Worm (Caenorhabditis elegans) whole organism, late embryonic: Measurements from ENCODE around the gene irld-11.

ENCODE experiments used
- F13H6.1 ChIP-seq: sonication (generic microtip); optimal IDR thresholded peaks from 2 replicates; lab custom pipeline; 2016; ENCODE audit warnings: missing genetic modification characterization, missing compliant biosample characterization
- T23F11.4 ChIP-seq: fragments of 200-800 bp; sonication (Bioruptor generic); optimal IDR thresholded peaks from 2 replicates; lab custom pipeline; 2018; ENCODE audit warnings: mild to moderate bottlenecking, missing genetic modification characterization, missing compliant biosample characterization
- Y22D7AL.16 ChIP-seq: sonication (generic microtip); optimal IDR thresholded peaks from 2 replicates; lab custom pipeline; 2016; ENCODE audit warnings: missing genetic modification characterization, missing compliant biosample characterization
- ahr-1 ChIP-seq: sonication (generic microtip); optimal IDR thresholded peaks from 2 replicates; lab custom pipeline; 2016; ENCODE audit warnings: missing genetic modification characterization, missing compliant biosample characterization
- ama-1 ChIP-seq: fragments of 150-350 bp; optimal IDR thresholded peaks from 2 replicates; lab custom pipeline; 2014
- ceh-18 ChIP-seq: sonication (generic microtip); optimal IDR thresholded peaks from 2 replicates; lab custom pipeline; 2016; ENCODE audit warnings: missing genetic modification characterization, missing compliant biosample characterization
- ceh-2 ChIP-seq: sonication (generic microtip); optimal IDR thresholded peaks from 2 replicates; lab custom pipeline; 2016; ENCODE audit warnings: missing genotype, missing genetic modification characterization, missing compliant biosample characterization
- ceh-22 ChIP-seq: sonication (generic microtip); optimal IDR thresholded peaks from 2 replicates; lab custom pipeline; 2017; ENCODE audit warnings: missing biosample characterization, missing genetic modification characterization
- ceh-31 ChIP-seq: sonication (generic microtip); optimal IDR thresholded peaks from 2 replicates; lab custom pipeline; 2016; ENCODE audit warnings: missing genetic modification characterization, missing compliant biosample characterization
- ceh-45 ChIP-seq: fragments of 200-800 bp; sonication (Bioruptor generic); IDR thresholded peaks from 2 replicates; pipeline ENCODE4 v1.3.6; 2022; ENCODE audit warnings: missing genetic modification reagents, missing genetic modification characterization, missing compliant biosample characterization
- ceh-6 ChIP-seq: fragments of 200-800 bp; sonication (Bioruptor generic); optimal IDR thresholded peaks from 2 replicates; lab custom pipeline; 2018; ENCODE audit warnings: mild to moderate bottlenecking, missing genetic modification characterization, missing compliant biosample characterization
- dve-1 ChIP-seq: sonication (generic microtip); optimal IDR thresholded peaks from 2 replicates; lab custom pipeline; 2017; ENCODE audit warnings: antibody characterized with exemption, mild to moderate bottlenecking, missing genetic modification characterization, missing compliant biosample characterization
- elt-2 ChIP-seq: sonication (generic microtip); optimal IDR thresholded peaks from 2 replicates; lab custom pipeline; 2016; ENCODE audit warnings: missing genetic modification reagents, missing genetic modification characterization, missing compliant biosample characterization
- elt-4 ChIP-seq: sonication (generic microtip); optimal IDR thresholded peaks from 2 replicates; lab custom pipeline; 2016; ENCODE audit warnings: missing genetic modification characterization, missing compliant biosample characterization
- ets-4 ChIP-seq: sonication (generic microtip); optimal IDR thresholded peaks from 2 replicates; lab custom pipeline; 2016; ENCODE audit warnings: missing genetic modification characterization, missing compliant biosample characterization
- fax-1 ChIP-seq: sonication (generic microtip); optimal IDR thresholded peaks from 2 replicates; lab custom pipeline; 2016; ENCODE audit warnings: missing genotype, missing genetic modification characterization, missing compliant biosample characterization
- gmeb-2 ChIP-seq: sonication (generic microtip); optimal IDR thresholded peaks from 2 replicates; lab custom pipeline; 2016; ENCODE audit warnings: missing genetic modification characterization, inconsistent platforms, missing compliant biosample characterization
- hlh-15 ChIP-seq: sonication (generic microtip); optimal IDR thresholded peaks from 2 replicates; lab custom pipeline; 2016; ENCODE audit warnings: missing genetic modification characterization, missing compliant biosample characterization
- hlh-8 ChIP-seq: sonication (generic microtip); optimal IDR thresholded peaks from 2 replicates; lab custom pipeline; 2016; ENCODE audit warnings: missing genotype, missing genetic modification characterization, missing compliant biosample characterization
- nfya-1 ChIP-seq: sonication (generic microtip); optimal IDR thresholded peaks from 2 replicates; lab custom pipeline; 2017; ENCODE audit warnings: missing genetic modification characterization, mild to moderate bottlenecking, missing compliant biosample characterization, antibody characterized with exemption, moderate library complexity
- nhr-11 ChIP-seq: fragments of 150-350 bp; optimal IDR thresholded peaks from 2 replicates; lab custom pipeline; 2014; ENCODE audit warnings: missing biosample characterization, missing genetic modification characterization
- npax-4 ChIP-seq: sonication (generic microtip); optimal IDR thresholded peaks from 2 replicates; lab custom pipeline; 2016; ENCODE audit warnings: missing genetic modification characterization, missing compliant biosample characterization
- pax-1 ChIP-seq: fragments of 150-350 bp; optimal IDR thresholded peaks from 2 replicates; lab custom pipeline; 2014; ENCODE audit warnings: missing biosample characterization, missing genetic modification characterization
- pha-2 ChIP-seq: sonication (generic microtip); optimal IDR thresholded peaks from 2 replicates; lab custom pipeline; 2017; ENCODE audit warnings: mild to moderate bottlenecking, missing genetic modification characterization, missing compliant biosample characterization
- pha-4 ChIP-seq: fragments of 150-350 bp; optimal IDR thresholded peaks from 2 replicates; lab custom pipeline; 2018; ENCODE audit warnings: missing biosample characterization, missing genetic modification reagents, missing genetic modification characterization
- pros-1 ChIP-seq: fragments of 150-350 bp; optimal IDR thresholded peaks from 2 replicates; lab custom pipeline; 2014; ENCODE audit warnings: missing biosample characterization, missing genetic modification reagents, missing genetic modification characterization
- ref-2 ChIP-seq: sonication (generic microtip); optimal IDR thresholded peaks from 2 replicates; lab custom pipeline; 2016; ENCODE audit warnings: missing genetic modification characterization, missing compliant biosample characterization
- sdc-2 ChIP-seq: sonication (generic microtip); optimal IDR thresholded peaks from 2 replicates; lab custom pipeline; 2016; ENCODE audit warnings: missing genotype, missing genetic modification characterization, missing compliant biosample characterization
- sox-2 ChIP-seq: fragments of 200-800 bp; sonication (Bioruptor generic); IDR thresholded peaks from 2 replicates; pipeline ENCODE4 v1.3.6; 2022; ENCODE audit warnings: missing genetic modification reagents, missing genetic modification characterization, missing compliant biosample characterization
- sox-4 ChIP-seq: sonication (generic microtip); optimal IDR thresholded peaks from 2 replicates; lab custom pipeline; 2017; ENCODE audit warnings: mild to moderate bottlenecking, missing genetic modification characterization, inconsistent platforms, missing compliant biosample characterization
- syd-9 ChIP-seq: sonication (generic microtip); optimal IDR thresholded peaks from 2 replicates; lab custom pipeline; 2016; ENCODE audit warnings: mild to moderate bottlenecking, missing genetic modification characterization, moderate library complexity, missing compliant biosample characterization
- tbx-2 ChIP-seq: sonication (generic microtip); optimal IDR thresholded peaks from 2 replicates; lab custom pipeline; 2016; ENCODE audit warnings: missing genetic modification characterization, missing compliant biosample characterization
- ttx-3 ChIP-seq: sonication (generic microtip); optimal IDR thresholded peaks from 2 replicates; lab custom pipeline; 2016; ENCODE audit warnings: missing genetic modification reagents, missing genetic modification characterization, missing compliant biosample characterization
- unc-42 ChIP-seq: sonication (generic microtip); optimal IDR thresholded peaks from 2 replicates; lab custom pipeline; 2016; ENCODE audit warnings: missing genotype, missing genetic modification characterization, missing compliant biosample characterization

Gene irld-11

DNA sequence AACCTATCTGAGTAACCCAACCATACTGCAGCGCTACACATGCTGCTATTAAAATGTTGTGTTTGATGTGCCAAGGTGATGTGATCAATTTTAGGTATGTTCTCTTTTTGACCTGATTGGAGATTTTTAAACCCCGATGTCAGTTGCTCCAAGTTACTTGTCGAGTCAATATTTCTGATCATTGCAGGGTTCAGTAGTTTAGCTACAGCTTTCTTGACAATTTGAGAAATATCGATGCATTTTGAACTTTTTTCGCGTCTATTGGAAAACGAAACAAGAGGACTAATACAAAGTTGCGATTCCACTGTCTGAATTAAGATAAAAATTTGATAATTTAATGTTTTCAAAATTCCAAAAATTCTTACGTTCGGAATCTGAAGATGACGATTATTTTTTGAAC lies 31.5 kb upstream of the irld-11 start:
- TF ChIP-seq ahr-1 (tag; lab: Kevin White, UChicago) (no peak), hlh-15 (tag; lab: Kevin White, UChicago) (no peak), syd-9 (tag; lab: Kevin White, UChicago) (no peak), ceh-45 (GFP tag; lab: Robert Waterston, UW) (no peak), ceh-2 (no peak), pha-4 (tag; lab: Kevin White, UChicago) (no peak), ceh-6 (no peak), ceh-31 (no peak), sdc-2 (tag; lab: Kevin White, UChicago) (no peak), fax-1 (tag; lab: Kevin White, UChicago) (no peak), ttx-3 (tag; lab: Kevin White, UChicago) (no peak), ref-2 (tag; lab: Kevin White, UChicago) (no peak), T23F11.4 (GFP tag; lab: Kevin White, UChicago) (no peak), ama-1 (lab: Kevin White, UChicago) (no peak), pax-1 (tag; lab: Kevin White, UChicago) (no peak), hlh-8 (no peak)
- TF ChIP-seq, all 69 proteins: peak for 0

DNA sequence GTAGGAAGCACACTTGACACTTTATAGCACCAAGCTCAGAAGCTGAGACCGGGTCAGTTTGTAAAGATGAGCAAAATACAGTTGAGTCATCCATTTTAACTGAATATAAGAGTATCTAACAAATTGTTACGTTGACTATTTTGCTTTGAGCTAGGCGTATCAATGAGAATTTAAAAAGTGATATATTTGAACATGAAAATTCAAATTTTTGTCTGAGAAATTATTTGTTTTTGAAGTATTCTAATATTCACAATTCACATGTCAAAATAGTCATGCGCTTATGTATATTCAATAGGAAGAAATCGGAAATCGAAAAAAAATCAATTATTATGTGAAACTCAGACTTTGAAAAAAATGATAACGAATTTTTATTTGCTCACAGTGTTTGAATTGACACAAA lies 30.6 kb upstream of the irld-11 start, which contains the start of gene nhr-110:
Gene nhr-110 (minus strand): TSS at position 101 of the 400 bp plus-strand sequence.
- TF ChIP-seq sox-4 = no peak
- no peak for TF ChIP-seq unc-42 (tag; lab: Kevin White, UChicago)
- no peak for TF ChIP-seq pha-2 (tag; lab: Kevin White, UChicago)
- TF ChIP-seq tbx-2 (tag; lab: Kevin White, UChicago) = no peak
- no peak for TF ChIP-seq ceh-6

DNA sequence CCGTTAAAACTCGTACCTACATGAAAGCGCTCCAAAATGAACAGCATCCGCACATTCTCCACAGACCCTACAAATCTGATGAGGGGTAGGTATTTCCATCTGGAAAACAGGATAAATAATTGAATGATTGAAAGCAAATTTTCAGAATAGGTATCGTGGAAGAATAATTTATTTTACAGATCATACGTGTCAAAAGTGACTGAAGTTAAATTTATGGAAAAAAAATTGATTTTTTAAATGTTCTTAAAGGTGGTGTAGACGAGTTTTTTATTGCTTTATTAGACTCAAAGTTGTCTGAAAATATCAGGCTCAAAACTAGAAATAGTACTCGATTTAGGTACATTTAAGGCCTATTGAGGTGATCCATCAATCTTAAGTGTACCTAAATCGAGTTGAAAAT lies 28.2 kb upstream of the irld-11 start, which contains the start of gene nhr-237:
Gene nhr-237 (minus strand): TSS at position 101 of the 400 bp plus-strand sequence.
- no peak for TF ChIP-seq npax-4

DNA sequence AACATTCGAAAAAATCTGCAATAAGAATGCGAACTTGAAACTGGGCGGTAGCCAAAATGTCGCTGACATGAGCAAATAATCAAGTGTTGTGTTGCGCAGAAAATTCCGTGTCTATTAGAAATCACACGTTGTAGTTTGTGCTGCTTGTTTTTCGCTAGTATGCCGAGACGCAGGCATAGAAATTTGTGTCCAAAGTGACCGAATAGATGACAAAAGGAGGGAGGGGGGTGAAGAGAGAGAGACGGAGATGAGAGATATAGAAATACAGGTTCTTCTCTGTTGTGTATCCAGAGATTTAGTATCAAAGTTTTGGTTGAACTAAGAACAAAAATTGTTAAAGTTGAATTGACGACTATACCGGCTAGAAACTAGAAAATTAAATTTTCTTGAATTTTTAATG lies 27.7 kb upstream of the irld-11 start:
- TF ChIP-seq ceh-45 (GFP tag; lab: Robert Waterston, UW) = no peak
- peak; percentile 62 for TF ChIP-seq F13H6.1 (tag; lab: Kevin White, UChicago)
- TF ChIP-seq dve-1 (tag; lab: Kevin White, UChicago) = peak; percentile 38
- peak; percentile 25 for TF ChIP-seq nfya-1
- TF ChIP-seq ceh-6 = no peak
- peak; percentile 0 for TF ChIP-seq ceh-18 (tag; lab: Kevin White, UChicago)
- peak; percentile 10 for TF ChIP-seq tbx-2 (tag; lab: Kevin White, UChicago)
- no peak for TF ChIP-seq Y22D7AL.16 (tag; lab: Kevin White, UChicago)

DNA sequence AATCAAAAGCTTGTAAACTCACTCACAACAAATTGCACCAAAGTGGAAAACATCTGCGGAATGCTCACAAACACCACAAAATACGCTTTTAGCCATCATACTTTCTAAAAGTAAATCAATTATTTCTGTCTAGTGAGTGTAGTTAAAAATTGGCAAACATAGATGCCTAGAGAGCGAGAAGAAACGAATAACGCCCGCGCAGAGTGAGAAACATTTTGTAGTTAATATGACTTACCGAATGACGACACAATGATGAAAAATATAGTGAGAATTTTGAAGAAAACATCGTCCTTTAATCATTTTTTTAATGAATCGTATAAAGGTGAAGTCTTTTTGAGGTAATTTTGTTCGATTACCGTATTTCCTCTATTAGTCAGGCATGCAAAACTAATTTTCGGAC lies 25.6 kb upstream of the irld-11 start, which contains the start of gene nhr-238:
Gene nhr-238 (minus strand): TSS at position 104 of the 400 bp plus-strand sequence.
- TF ChIP-seq tbx-2 (tag; lab: Kevin White, UChicago) (no peak), pha-2 (tag; lab: Kevin White, UChicago) (no peak), nhr-11 (no peak), sox-4 (no peak)

DNA sequence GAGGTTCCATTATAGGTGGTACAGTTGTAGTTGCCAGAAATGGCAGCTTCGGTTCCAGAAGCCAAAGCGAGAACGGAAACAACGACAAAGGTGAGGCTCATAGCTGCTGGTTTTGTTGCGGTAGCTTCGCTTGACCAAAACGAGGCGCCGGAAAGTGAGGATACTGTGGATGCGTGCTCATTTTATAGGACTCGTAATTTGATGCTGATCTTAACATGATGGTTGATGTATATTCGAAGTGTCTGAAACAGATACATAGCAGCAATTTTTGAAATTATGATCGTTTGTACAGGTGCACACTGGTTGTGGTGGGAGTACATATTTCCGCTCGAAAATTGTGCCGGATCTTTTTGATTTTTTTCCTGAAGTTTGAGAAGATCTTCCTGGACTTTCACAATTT lies 23.8 kb upstream of the irld-11 start, which contains the start of gene Y46H3D.8:
Gene Y46H3D.8 (minus strand): TSS at position 101 of the 400 bp plus-strand sequence.
- TF ChIP-seq pha-2 (tag; lab: Kevin White, UChicago) = no peak
- TF ChIP-seq gmeb-2 (tag; lab: Kevin White, UChicago) = no peak
- TF ChIP-seq elt-2 (tag; lab: Kevin White, UChicago) = no peak
- no peak for TF ChIP-seq ceh-22 (tag; lab: Kevin White, UChicago)
- no peak for TF ChIP-seq ceh-31
- TF ChIP-seq pros-1 = no peak
- no peak for TF ChIP-seq ets-4 (tag; lab: Kevin White, UChicago)
- TF ChIP-seq ceh-18 (tag; lab: Kevin White, UChicago) = no peak
- TF ChIP-seq elt-4 (tag; lab: Kevin White, UChicago) = no peak
- no peak for TF ChIP-seq sox-2 (GFP tag; lab: Robert Waterston, UW)
- TF ChIP-seq, all 69 proteins: peak for 0
